Worm (Caenorhabditis elegans): ENCODE results near the gene F53E2.2.

DNA sequence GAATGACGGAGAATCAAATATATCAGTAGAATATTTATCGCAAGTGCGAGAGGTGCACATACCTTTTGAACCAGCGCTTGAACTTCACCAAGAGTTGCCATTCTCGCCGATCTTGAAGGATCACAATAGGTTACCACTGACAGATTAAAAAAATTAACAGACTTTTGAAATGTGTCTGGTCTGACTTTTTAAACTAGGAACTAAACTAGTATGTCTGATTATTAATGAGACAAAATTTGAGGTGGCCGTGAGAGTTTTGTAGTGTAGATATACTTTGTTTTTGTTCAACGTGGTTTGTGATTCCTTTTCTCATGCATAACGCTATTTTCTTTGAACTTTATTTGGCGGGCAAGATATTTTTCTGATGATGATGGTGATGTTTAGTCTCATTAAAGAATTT lies 47.0 kb downstream of the F53E2.2 start, which contains the start of gene str-240:
- TF ChIP-seq M03D4.4 (tag; optimal IDR thresholded peaks at IDR 0.05) (no peak), nhr-28 (tag; optimal IDR thresholded peaks at IDR 0.05) (no peak), elt-1 (tag; optimal IDR thresholded peaks at IDR 0.05; ENCODE audit: borderline replicate concordance, insufficient read depth) (no peak), unc-62 (GFP tag; optimal IDR thresholded peaks at IDR 0.05) (no peak), ces-1 (GFP tag; optimal IDR thresholded peaks at IDR 0.05) (no peak), unc-39 (tag; optimal IDR thresholded peaks at IDR 0.05) (no peak), mls-2 (tag; optimal IDR thresholded peaks at IDR 0.05) (no peak), ztf-11 (tag; optimal IDR thresholded peaks at IDR 0.05) (no peak), lsy-2 (tag; optimal IDR thresholded peaks at IDR 0.05) (no peak), snpc-4 (tag; optimal IDR thresholded peaks at IDR 0.05) (no peak)

Measured in whole organism, mixed stage, embryonic.